Fruit fly (Drosophila melanogaster) whole organism, prepupa: ENCODE results near the gene Snx27.

Experiments
- Blimp-1 ChIP-seq: fragments of 200-800 bp; sonication (Bioruptor generic); optimal IDR thresholded peaks from 3 replicates; lab custom pipeline; 2017; ENCODE audit warnings: missing biosample characterization, missing genetic modification characterization, mild to moderate bottlenecking, moderate library complexity, missing genetic modification reagents
- CG10631 ChIP-seq: fragments of 200-800 bp; sonication (Bioruptor generic); optimal IDR thresholded peaks from 2 replicates; lab custom pipeline; 2016; ENCODE audit warnings: missing biosample characterization, missing genetic modification characterization
- CG10669 ChIP-seq: fragments of 200-800 bp; sonication (Bioruptor generic); optimal IDR thresholded peaks from 3 replicates; lab custom pipeline; 2018; ENCODE audit warnings: missing biosample characterization, mild to moderate bottlenecking, missing genetic modification characterization, moderate library complexity
- CG11294 ChIP-seq: fragments of 200-800 bp; sonication (Bioruptor generic); IDR thresholded peaks from 2 replicates; pipeline ENCODE4 v1.3.6; 2022; ENCODE audit warnings: missing biosample characterization, missing genetic modification characterization
- CG11762 ChIP-seq: fragments of 200-800 bp; sonication (Bioruptor generic); optimal IDR thresholded peaks from 3 replicates; lab custom pipeline; 2016; ENCODE audit warnings: missing biosample characterization, missing genetic modification characterization; ENCODE audit not compliant: insufficient read depth
- CG11902 ChIP-seq: fragments of 200-800 bp; sonication (Bioruptor generic); optimal IDR thresholded peaks from 3 replicates; lab custom pipeline; 2016; ENCODE audit warnings: missing biosample characterization, missing genetic modification characterization
- CG15336 ChIP-seq: fragments of 200-800 bp; sonication (Bioruptor generic); IDR thresholded peaks from 2 replicates; pipeline ENCODE4 v1.3.6; 2022; ENCODE audit warnings: missing biosample characterization, missing genetic modification characterization
- CG1621 ChIP-seq: fragments of 200-800 bp; sonication (Bioruptor generic); optimal IDR thresholded peaks from 3 replicates; lab custom pipeline; 2018; ENCODE audit warnings: missing biosample characterization, mild to moderate bottlenecking, missing genetic modification characterization
- CG16779 ChIP-seq: fragments of 200-800 bp; sonication (Bioruptor generic); optimal IDR thresholded peaks from 3 replicates; lab custom pipeline; 2017; ENCODE audit warnings: missing biosample characterization, mild to moderate bottlenecking, missing genetic modification characterization
- CG3032 ChIP-seq: fragments of 200-800 bp; optimal IDR thresholded peaks from 2 replicates; lab custom pipeline; 2019; ENCODE audit warnings: missing biosample characterization, mild to moderate bottlenecking, missing genetic modification characterization, moderate library complexity
- CG31627 ChIP-seq: fragments of 200-800 bp; sonication (Bioruptor generic); optimal IDR thresholded peaks from 3 replicates; lab custom pipeline; 2016; ENCODE audit warnings: missing biosample characterization, missing genetic modification characterization
- CG32006 ChIP-seq: fragments of 200-800 bp; sonication (Bioruptor generic); optimal IDR thresholded peaks from 3 replicates; lab custom pipeline; 2017; ENCODE audit warnings: missing biosample characterization, mild to moderate bottlenecking, missing genetic modification characterization
- CG34406 ChIP-seq: fragments of 200-800 bp; sonication (Bioruptor generic); optimal IDR thresholded peaks from 3 replicates; lab custom pipeline; 2016; ENCODE audit warnings: missing biosample characterization, missing genetic modification characterization
- CG3919 ChIP-seq: fragments of 200-800 bp; sonication (Bioruptor generic); optimal IDR thresholded peaks from 3 replicates; lab custom pipeline; 2016; ENCODE audit warnings: missing biosample characterization, missing genetic modification characterization
- CG4318 ChIP-seq: fragments of 200-800 bp; sonication (Bioruptor generic); optimal IDR thresholded peaks from 3 replicates; lab custom pipeline; 2017; ENCODE audit warnings: missing biosample characterization, mild to moderate bottlenecking, missing genetic modification characterization
- CG6276 ChIP-seq: fragments of 200-800 bp; sonication (Bioruptor generic); optimal IDR thresholded peaks from 2 replicates; lab custom pipeline; 2017; ENCODE audit warnings: missing biosample characterization, mild to moderate bottlenecking, missing genetic modification characterization
- CG6792 ChIP-seq: fragments of 200-800 bp; sonication (Bioruptor generic); optimal IDR thresholded peaks from 3 replicates; lab custom pipeline; 2016; ENCODE audit warnings: missing biosample characterization, missing genetic modification characterization
- CG6808 ChIP-seq: fragments of 200-800 bp; sonication (Bioruptor generic); optimal IDR thresholded peaks from 3 replicates; lab custom pipeline; 2017; ENCODE audit warnings: missing biosample characterization, missing genetic modification characterization, mild to moderate bottlenecking, moderate library complexity, missing genetic modification reagents
- CG6854 ChIP-seq: fragments of 200-800 bp; sonication (Bioruptor generic); optimal IDR thresholded peaks from 2 replicates; lab custom pipeline; 2017; ENCODE audit warnings: missing biosample characterization, mild to moderate bottlenecking, missing genetic modification characterization
- CG7368 ChIP-seq: fragments of 200-800 bp; sonication (Bioruptor generic); optimal IDR thresholded peaks from 3 replicates; lab custom pipeline; 2016; ENCODE audit warnings: missing biosample characterization, missing genetic modification characterization
- CG8119 ChIP-seq: fragments of 200-800 bp; sonication (Bioruptor generic); IDR thresholded peaks from 3 replicates; pipeline ENCODE4 v1.3.6; 2022; ENCODE audit warnings: missing biosample characterization, missing genetic modification characterization
- CG8319 ChIP-seq: fragments of 200-800 bp; sonication (Bioruptor generic); optimal IDR thresholded peaks from 3 replicates; lab custom pipeline; 2016; ENCODE audit warnings: missing biosample characterization, missing genetic modification characterization
- CG8632 ChIP-seq: fragments of 200-800 bp; sonication (Bioruptor generic); optimal IDR thresholded peaks from 3 replicates; lab custom pipeline; 2016; ENCODE audit warnings: missing biosample characterization, missing genetic modification characterization
- Eip75B ChIP-seq: fragments of 200-800 bp; sonication (Bioruptor generic); optimal IDR thresholded peaks from 3 replicates; lab custom pipeline; 2016; ENCODE audit warnings: missing biosample characterization, missing genetic modification characterization
- Eip78C ChIP-seq: fragments of 200-800 bp; sonication (Bioruptor generic); peaks from one replicate; lab custom pipeline; 2016; ENCODE audit warnings: missing biosample characterization, missing genetic modification characterization
- Ets21C ChIP-seq: fragments of 200-800 bp; sonication (Bioruptor generic); optimal IDR thresholded peaks from 3 replicates; lab custom pipeline; 2016; ENCODE audit warnings: missing biosample characterization, missing genetic modification characterization
- Ets96B ChIP-seq: fragments of 200-800 bp; optimal IDR thresholded peaks from 2 replicates; lab custom pipeline; 2019; ENCODE audit warnings: missing biosample characterization, mild to moderate bottlenecking, missing genetic modification characterization, moderate library complexity
- Gug ChIP-seq: fragments of 200-800 bp; sonication (Bioruptor generic); IDR thresholded peaks from 2 replicates; pipeline ENCODE4 v1.3.6; 2022; ENCODE audit warnings: missing biosample characterization, missing genetic modification characterization
- Hr38 ChIP-seq: sonication (Bioruptor generic); optimal IDR thresholded peaks from 2 replicates; lab custom pipeline; 2016; ENCODE audit warnings: missing biosample characterization, missing genetic modification characterization
- Hr4 ChIP-seq: fragments of 200-800 bp; sonication (Bioruptor generic); optimal IDR thresholded peaks from 3 replicates; lab custom pipeline; 2016; ENCODE audit warnings: missing biosample characterization, missing genetic modification characterization
- Lpt ChIP-seq: fragments of 200-800 bp; sonication (Bioruptor generic); optimal IDR thresholded peaks from 3 replicates; lab custom pipeline; 2016; ENCODE audit warnings: missing biosample characterization, missing genetic modification characterization
- OdsH ChIP-seq: fragments of 200-800 bp; sonication (Bioruptor generic); optimal IDR thresholded peaks from 3 replicates; lab custom pipeline; 2016; ENCODE audit warnings: missing biosample characterization, missing genetic modification characterization
- Smox ChIP-seq: fragments of 200-800 bp; sonication (Bioruptor generic); optimal IDR thresholded peaks from 3 replicates; lab custom pipeline; 2016; ENCODE audit warnings: missing biosample characterization, missing genetic modification characterization
- Sox14 ChIP-seq: fragments of 200-800 bp; sonication (Bioruptor generic); optimal IDR thresholded peaks from 3 replicates; lab custom pipeline; 2016; ENCODE audit warnings: missing biosample characterization, missing genetic modification characterization
- achi ChIP-seq: fragments of 200-800 bp; sonication (Bioruptor generic); optimal IDR thresholded peaks from 3 replicates; lab custom pipeline; 2016; ENCODE audit warnings: missing biosample characterization, missing genetic modification characterization
- acj6 ChIP-seq: fragments of 200-800 bp; sonication (Bioruptor generic); optimal IDR thresholded peaks from 3 replicates; lab custom pipeline; 2016; ENCODE audit warnings: missing biosample characterization, missing genetic modification characterization
- cyc ChIP-seq: fragments of 200-800 bp; sonication (Bioruptor generic); optimal IDR thresholded peaks from 3 replicates; lab custom pipeline; 2016; ENCODE audit warnings: missing biosample characterization, missing genetic modification characterization
- dac ChIP-seq: fragments of 200-800 bp; sonication (Bioruptor generic); optimal IDR thresholded peaks from 2 replicates; lab custom pipeline; 2017; ENCODE audit warnings: missing biosample characterization, mild to moderate bottlenecking, missing genetic modification characterization
- dsx ChIP-seq: fragments of 200-800 bp; optimal IDR thresholded peaks from 3 replicates; lab custom pipeline; 2019; ENCODE audit warnings: missing biosample characterization, mild to moderate bottlenecking, missing genetic modification characterization, moderate library complexity; ENCODE audit not compliant: poor library complexity, severe bottlenecking
- eg ChIP-seq: fragments of 200-800 bp; sonication (Bioruptor generic); IDR thresholded peaks from 3 replicates; pipeline ENCODE4 v1.3.6; 2022; ENCODE audit warnings: missing biosample characterization, missing genetic modification characterization
- esn ChIP-seq: fragments of 200-800 bp; sonication (Bioruptor generic); optimal IDR thresholded peaks from 2 replicates; lab custom pipeline; 2016; ENCODE audit warnings: missing biosample characterization, mild to moderate bottlenecking, missing genetic modification characterization, moderate library complexity
- fd85E ChIP-seq: fragments of 200-800 bp; sonication (Bioruptor generic); optimal IDR thresholded peaks from 3 replicates; lab custom pipeline; 2016; ENCODE audit warnings: missing biosample characterization, missing genetic modification characterization
- fkh ChIP-seq: fragments of 200-800 bp; sonication (Bioruptor generic); optimal IDR thresholded peaks from 3 replicates; lab custom pipeline; 2017; ENCODE audit warnings: missing biosample characterization, mild to moderate bottlenecking, missing genetic modification characterization, moderate library complexity
- lz ChIP-seq: fragments of 200-800 bp; sonication (Bioruptor generic); optimal IDR thresholded peaks from 3 replicates; lab custom pipeline; 2016; ENCODE audit warnings: missing biosample characterization, missing genetic modification characterization
- pdm3 ChIP-seq: fragments of 200-800 bp; sonication (Bioruptor generic); optimal IDR thresholded peaks from 3 replicates; lab custom pipeline; 2016; ENCODE audit warnings: missing biosample characterization, missing genetic modification characterization
- spab ChIP-seq: fragments of 200-800 bp; sonication (Bioruptor generic); optimal IDR thresholded peaks from 2 replicates; lab custom pipeline; 2017; ENCODE audit warnings: missing biosample characterization, mild to moderate bottlenecking, missing genetic modification characterization, missing genetic modification reagents
- ss ChIP-seq, 2 experiments: fragments of 200-800 bp; sonication (Bioruptor generic); optimal IDR thresholded peaks; 2 replicates in 1 of 2; 3 replicates in 1 of 2; lab custom pipeline; 2017 to 2018; ENCODE audit warnings: mild to moderate bottlenecking in 2 of 2, missing biosample characterization in 2 of 2, missing genetic modification characterization in 2 of 2, moderate library complexity in 1 of 2
- svp ChIP-seq: fragments of 200-800 bp; sonication (Bioruptor generic); peaks from one replicate; lab custom pipeline; 2016; ENCODE audit warnings: missing biosample characterization, missing genetic modification characterization
- topi ChIP-seq: fragments of 200-800 bp; sonication (Bioruptor generic); optimal IDR thresholded peaks from 3 replicates; lab custom pipeline; 2016; ENCODE audit warnings: missing biosample characterization, missing genetic modification characterization

Snx27 gene

dm6 chrX:5754837-5755828 lies 17.3 kb upstream of the Snx27 start, which contains the start of the genes lin-52 and CG15771:
Gene lin-52 (minus strand): TSS chrX:5754958.
Gene CG15771 (plus strand): TSS chrX:5755574.
- peak; percentile 96 to 97 for TF ChIP-seq ss (GFP tag; optimal IDR thresholded peaks at IDR 0.05; lab: Kevin White, UChicago)
- peak; percentile 95 for TF ChIP-seq CG11762
- TF ChIP-seq Smox (GFP tag; lab: Kevin White, UChicago): peak; percentile 93
- TF ChIP-seq Eip78C (GFP tag; lab: Kevin White, UChicago): peak; percentile 98
- peak; percentile 93 for TF ChIP-seq Hr4 (GFP tag; lab: Kevin White, UChicago)
- peak; percentile 83 for TF ChIP-seq CG1621 (tag; lab: Kevin White, UChicago)
- peak; percentile 16 for TF ChIP-seq Hr38 (GFP tag; lab: Kevin White, UChicago)
- TF ChIP-seq eg (GFP tag; lab: Robert Waterston, UW): peak; percentile 95
- peak; percentile 97 for TF ChIP-seq CG32006 (GFP tag; lab: Kevin White, UChicago)
- peak; percentile 96 for TF ChIP-seq CG6276
- TF ChIP-seq topi (GFP tag; lab: Kevin White, UChicago): peak; percentile 93
- peak; percentile 93 for TF ChIP-seq CG11294 (GFP tag; lab: Robert Waterston, UW)
- TF ChIP-seq CG6854 (GFP tag; lab: Kevin White, UChicago): peak; percentile 96
- peak; percentile 92 for TF ChIP-seq dsx (GFP tag; lab: Kevin White, UChicago)
- TF ChIP-seq Gug (GFP tag; lab: Robert Waterston, UW): peak; percentile 95
- peak; percentile 96 for TF ChIP-seq CG3032
- TF ChIP-seq CG31627: peak; percentile 92
- peak; percentile 89 for TF ChIP-seq CG11902 (GFP tag; lab: Kevin White, UChicago)
- peak; percentile 95 for TF ChIP-seq CG10669
- peak; percentile 94 for TF ChIP-seq CG3919
- peak; percentile 98 for TF ChIP-seq CG8119 (GFP tag; lab: Robert Waterston, UW)
- peak; percentile 93 for TF ChIP-seq CG16779 (tag; lab: Kevin White, UChicago)
- TF ChIP-seq CG6808 (GFP tag; lab: Kevin White, UChicago): peak; percentile 98
- peak; percentile 91 for TF ChIP-seq Sox14
- peak; percentile 94 for TF ChIP-seq Eip75B (GFP tag; lab: Kevin White, UChicago)
- peak; percentile 89 for TF ChIP-seq fd85E (GFP tag; lab: Kevin White, UChicago)
- TF ChIP-seq Blimp-1 (GFP tag; lab: Kevin White, UChicago): peak; percentile 92
- TF ChIP-seq cyc (GFP tag; lab: Kevin White, UChicago): peak; percentile 92
- peak; percentile 97 for TF ChIP-seq svp
- TF ChIP-seq CG4318 (GFP tag; lab: Kevin White, UChicago): peak; percentile 94
- peak; percentile 93 for TF ChIP-seq spab
- peak; percentile 93 for TF ChIP-seq Ets96B (tag; lab: Kevin White, UChicago)
- TF ChIP-seq CG8632 (GFP tag; lab: Kevin White, UChicago): peak; percentile 94
- peak; percentile 98 for TF ChIP-seq fkh (GFP tag; lab: Kevin White, UChicago)
- peak; percentile 95 for TF ChIP-seq achi (GFP tag; lab: Kevin White, UChicago)
- peak; percentile 95 for TF ChIP-seq CG10631 (GFP tag; lab: Kevin White, UChicago)
- TF ChIP-seq lz (GFP tag; lab: Kevin White, UChicago): peak; percentile 95
- peak; percentile 96 for TF ChIP-seq esn (GFP tag; lab: Kevin White, UChicago)
- TF ChIP-seq Lpt (GFP tag; lab: Kevin White, UChicago): peak; percentile 94
- TF ChIP-seq CG8319 (GFP tag; lab: Kevin White, UChicago): peak; percentile 88
- TF ChIP-seq CG7368: peak; percentile 91
- TF ChIP-seq OdsH (GFP tag; lab: Kevin White, UChicago): peak; percentile 96
- TF ChIP-seq CG15336 (GFP tag; lab: Robert Waterston, UW): peak; percentile 98
- peak; percentile 94 for TF ChIP-seq CG34406 (GFP tag; lab: Kevin White, UChicago)
- peak; percentile 96 for TF ChIP-seq pdm3 (GFP tag; lab: Kevin White, UChicago)
- TF ChIP-seq dac (GFP tag; lab: Kevin White, UChicago): peak; percentile 96
- peak; percentile 96 for TF ChIP-seq CG6792 (GFP tag; lab: Kevin White, UChicago)
- TF ChIP-seq Ets21C (GFP tag; lab: Kevin White, UChicago): peak; percentile 86
- peak; percentile 96 for TF ChIP-seq acj6 (GFP tag; lab: Kevin White, UChicago)
